Worm (Caenorhabditis elegans) whole organism, midembryonic: Measurements from ENCODE around the gene T06D4.6.

ENCODE experiments used
- cog-1 ChIP-seq: sonication (generic microtip); optimal IDR thresholded peaks from 2 replicates; lab custom pipeline; 2016; ENCODE audit warnings: missing genetic modification characterization, missing compliant biosample characterization
- flt-1 ChIP-seq: fragments of 200-800 bp; sonication (Bioruptor generic); IDR thresholded peaks from 2 replicates; pipeline ENCODE4 v1.3.6; 2022; ENCODE audit warnings: missing genetic modification characterization, missing compliant biosample characterization
- klf-2 ChIP-seq: fragments of 200-800 bp; sonication (Bioruptor generic); conservative IDR thresholded peaks from 2 replicates; pipeline ENCODE4 v1.3.6; 2022; ENCODE audit warnings: missing genetic modification reagents, missing genetic modification characterization, missing compliant biosample characterization
- ref-1 ChIP-seq: fragments of 200-800 bp; sonication (Bioruptor generic); conservative IDR thresholded peaks from 2 replicates; pipeline ENCODE4 v1.3.6; 2022; ENCODE audit warnings: missing genetic modification reagents, missing genetic modification characterization, missing compliant biosample characterization
- tab-1 ChIP-seq: fragments of 200-800 bp; sonication (Bioruptor generic); IDR thresholded peaks from 2 replicates; pipeline ENCODE4 v1.3.6; 2022; ENCODE audit warnings: missing genetic modification characterization, missing compliant biosample characterization
- ztf-23 ChIP-seq: fragments of 200-800 bp; sonication (Bioruptor generic); IDR thresholded peaks from 2 replicates; pipeline ENCODE4 v1.3.6; 2022; ENCODE audit warnings: missing genetic modification reagents, missing genetic modification characterization, missing compliant biosample characterization
- ztf-29 ChIP-seq: fragments of 200-800 bp; sonication (Bioruptor generic); IDR thresholded peaks from 2 replicates; pipeline ENCODE4 v1.3.6; 2022; ENCODE audit warnings: missing genetic modification reagents, missing genetic modification characterization, missing compliant biosample characterization

DNA sequence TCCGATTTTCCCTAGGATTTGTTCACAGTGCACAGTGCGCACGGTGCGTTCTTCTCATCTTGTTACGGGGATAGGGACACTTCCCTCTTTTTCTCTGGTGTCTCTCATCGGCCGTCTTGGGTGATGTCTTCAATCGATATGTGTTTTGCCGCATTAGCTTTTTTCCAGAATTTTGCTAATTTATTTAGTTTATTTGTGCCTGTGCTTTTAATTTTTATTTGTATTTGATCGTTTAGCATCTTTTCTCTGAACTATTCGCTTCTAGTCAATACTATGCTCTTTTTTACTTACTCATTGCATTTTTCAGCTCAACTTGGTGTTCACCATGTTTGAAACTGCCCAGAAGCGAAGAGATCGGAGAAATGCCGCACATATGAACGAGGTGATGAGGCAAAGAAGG, 47.2 kb downstream of the T06D4.6 start, which contains the start of gene F14D2.5:
- TF ChIP-seq flt-1, result no peak
- TF ChIP-seq cog-1 (tag; lab: Kevin White, UChicago), result no peak
- TF ChIP-seq tab-1 (GFP tag; lab: Robert Waterston, UW), result no peak
- TF ChIP-seq ztf-23 (GFP tag; lab: Robert Waterston, UW), result no peak
- no peak for TF ChIP-seq klf-2
- TF ChIP-seq ref-1, result no peak
- TF ChIP-seq ztf-29 (GFP tag; lab: Robert Waterston, UW), result no peak
